Worm (Caenorhabditis elegans) whole organism, L2 larva: ENCODE measurements around the gene K10D2.8.
A peak's percentile ranks its signal among the peaks of the same experiment; 100 is the strongest.

Experiments
- C34F6.9 ChIP-seq: fragments of 150-350 bp; optimal IDR thresholded peaks from 2 replicates; lab custom pipeline; 2014; ENCODE audit warnings: missing biosample characterization, missing genetic modification characterization
- R02D3.7 ChIP-seq: fragments of 150-350 bp; optimal IDR thresholded peaks from 2 replicates; lab custom pipeline; 2014; ENCODE audit warnings: missing biosample characterization, missing genetic modification characterization
- Y55F3AM.14 ChIP-seq: fragments of 200-800 bp; sonication (Bioruptor generic); optimal IDR thresholded peaks from 2 replicates; lab custom pipeline; 2018; ENCODE audit warnings: mild to moderate bottlenecking, missing genetic modification characterization, missing compliant biosample characterization
- ZK546.5 ChIP-seq: sonication (generic microtip); optimal IDR thresholded peaks from 2 replicates; lab custom pipeline; 2017; ENCODE audit warnings: missing biosample characterization, missing genetic modification characterization
- alr-1 ChIP-seq: fragments of 150-350 bp; optimal IDR thresholded peaks from 2 replicates; lab custom pipeline; 2014; ENCODE audit warnings: missing biosample characterization, missing genetic modification characterization
- aly-2 ChIP-seq: fragments of 150-350 bp; optimal IDR thresholded peaks from 2 replicates; lab custom pipeline; 2014; ENCODE audit warnings: missing biosample characterization, missing genetic modification characterization
- ama-1 ChIP-seq: fragments of 150-350 bp; optimal IDR thresholded peaks from 2 replicates; lab custom pipeline; 2018; ENCODE audit warnings: inconsistent platforms
- ceh-16 ChIP-seq: fragments of 150-350 bp; optimal IDR thresholded peaks from 2 replicates; lab custom pipeline; 2014; ENCODE audit warnings: missing biosample characterization, missing genetic modification characterization
- ceh-82 ChIP-seq: fragments of 150-350 bp; optimal IDR thresholded peaks from 2 replicates; lab custom pipeline; 2014; ENCODE audit warnings: missing biosample characterization, missing genetic modification characterization
- crh-2 ChIP-seq: sonication (generic microtip); optimal IDR thresholded peaks from 2 replicates; lab custom pipeline; 2017; ENCODE audit warnings: missing biosample characterization, missing genetic modification characterization
- dmd-4 ChIP-seq: sonication (generic microtip); optimal IDR thresholded peaks from 2 replicates; lab custom pipeline; 2017; ENCODE audit warnings: missing biosample characterization, missing genetic modification characterization
- egl-27 ChIP-seq: sonication (generic microtip); optimal IDR thresholded peaks from 3 replicates; lab custom pipeline; 2017; ENCODE audit warnings: missing biosample characterization, missing genetic modification reagents, missing genetic modification characterization
- elt-1 ChIP-seq: fragments of 150-350 bp; optimal IDR thresholded peaks from 2 replicates; lab custom pipeline; 2014; ENCODE audit warnings: missing biosample characterization, missing genetic modification characterization
- elt-3 ChIP-seq: sonication (generic microtip); optimal IDR thresholded peaks from 2 replicates; lab custom pipeline; 2017; ENCODE audit warnings: missing biosample characterization, missing genetic modification characterization
- fos-1 ChIP-seq: fragments of 150-350 bp; optimal IDR thresholded peaks from 2 replicates; lab custom pipeline; 2014; ENCODE audit warnings: missing biosample characterization, missing genetic modification characterization
- gmeb-1 ChIP-seq: fragments of 150-350 bp; optimal IDR thresholded peaks from 2 replicates; lab custom pipeline; 2014; ENCODE audit warnings: missing biosample characterization, missing genetic modification characterization
- lin-11 ChIP-seq: fragments of 150-350 bp; sonication (generic microtip); optimal IDR thresholded peaks from 2 replicates; lab custom pipeline; 2014; ENCODE audit warnings: missing biosample characterization, missing genetic modification characterization, inconsistent platforms, mixed read lengths
- lin-39 ChIP-seq: fragments of 150-350 bp; optimal IDR thresholded peaks from 2 replicates; lab custom pipeline; 2014; ENCODE audit warnings: missing biosample characterization, missing genetic modification reagents, missing genetic modification characterization
- lsy-2 ChIP-seq, 2 experiments: fragments of 150-350 bp in 1 of 2; sonication (generic microtip) in 1 of 2; optimal IDR thresholded peaks; 2 replicates each; lab custom pipeline; 2014 to 2017; ENCODE audit warnings: missing biosample characterization in 2 of 2, missing genetic modification characterization in 2 of 2
- mab-5 ChIP-seq: fragments of 150-350 bp; optimal IDR thresholded peaks from 2 replicates; lab custom pipeline; 2014; ENCODE audit warnings: missing biosample characterization, missing genetic modification characterization
- mbf-1 ChIP-seq: sonication (generic microtip); optimal IDR thresholded peaks from 2 replicates; lab custom pipeline; 2017; ENCODE audit warnings: missing biosample characterization, missing genetic modification characterization
- nhr-11 ChIP-seq: fragments of 150-350 bp; optimal IDR thresholded peaks from 2 replicates; lab custom pipeline; 2014; ENCODE audit warnings: missing biosample characterization, missing genetic modification characterization
- nhr-12 ChIP-seq: fragments of 150-350 bp; optimal IDR thresholded peaks from 2 replicates; lab custom pipeline; 2014; ENCODE audit warnings: missing biosample characterization, missing genetic modification characterization
- nhr-129 ChIP-seq: fragments of 150-350 bp; optimal IDR thresholded peaks from 2 replicates; lab custom pipeline; 2014; ENCODE audit warnings: missing biosample characterization, missing genetic modification characterization
- nhr-23 ChIP-seq: fragments of 150-350 bp; optimal IDR thresholded peaks from 2 replicates; lab custom pipeline; 2014; ENCODE audit warnings: missing biosample characterization, missing genetic modification reagents, missing genetic modification characterization
- nhr-237 ChIP-seq: fragments of 150-350 bp; optimal IDR thresholded peaks from 2 replicates; lab custom pipeline; 2014; ENCODE audit warnings: missing biosample characterization, missing genetic modification characterization
- nhr-25 ChIP-seq: fragments of 150-350 bp; sonication (generic microtip); optimal IDR thresholded peaks from 3 replicates; lab custom pipeline; 2014; ENCODE audit warnings: missing biosample characterization, missing genetic modification characterization
- peb-1 ChIP-seq: fragments of 150-350 bp; optimal IDR thresholded peaks from 2 replicates; lab custom pipeline; 2014; ENCODE audit warnings: missing biosample characterization, missing genetic modification characterization
- sem-4 ChIP-seq: fragments of 150-350 bp; optimal IDR thresholded peaks from 2 replicates; lab custom pipeline; 2014; ENCODE audit warnings: missing biosample characterization, missing genetic modification reagents, missing genetic modification characterization
- sma-3 ChIP-seq: sonication (generic microtip); optimal IDR thresholded peaks from 2 replicates; lab custom pipeline; 2016; ENCODE audit warnings: missing genetic modification reagents, missing genetic modification characterization, missing compliant biosample characterization
- snpc-4 ChIP-seq: fragments of 150-350 bp; optimal IDR thresholded peaks from 2 replicates; lab custom pipeline; 2014; ENCODE audit warnings: missing biosample characterization, missing genetic modification characterization
- unc-39 ChIP-seq: fragments of 150-350 bp; optimal IDR thresholded peaks from 2 replicates; lab custom pipeline; 2014; ENCODE audit warnings: missing biosample characterization, missing genetic modification characterization
- zag-1 ChIP-seq: fragments of 150-350 bp; optimal IDR thresholded peaks from 2 replicates; lab custom pipeline; 2014; ENCODE audit warnings: missing biosample characterization, missing genetic modification characterization
- ztf-4 ChIP-seq: fragments of 150-350 bp; optimal IDR thresholded peaks from 2 replicates; lab custom pipeline; 2014; ENCODE audit warnings: missing biosample characterization, missing genetic modification characterization

K10D2.8 gene

DNA sequence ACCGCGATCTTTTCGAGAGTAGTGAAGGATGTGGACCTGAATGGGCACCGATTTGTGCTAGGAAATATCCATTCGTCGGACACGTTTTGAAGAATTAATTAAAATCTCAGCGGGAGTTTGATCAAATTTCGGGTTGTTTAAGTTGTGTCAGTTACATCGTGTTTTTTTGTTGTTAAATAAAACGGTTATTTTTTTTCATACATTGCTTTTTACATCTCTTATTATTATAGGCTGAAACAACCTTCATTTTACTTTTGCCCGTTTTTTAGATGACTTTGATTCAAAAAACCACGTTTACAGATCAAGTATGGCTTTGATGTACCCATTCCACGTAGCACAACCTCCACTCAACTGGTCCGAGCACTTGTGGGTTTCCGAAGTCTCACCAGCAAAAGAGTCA, 15.4 kb upstream of the K10D2.8 start, which contains the start of gene emb-1:
TSS of gene emb-1 (plus strand) at position 301 of the 400 bp plus-strand sequence.
- TF ChIP-seq nhr-23 (tag; lab: Kevin White, UChicago): no peak
- no peak for TF ChIP-seq R02D3.7 (tag; lab: Kevin White, UChicago)
- no peak for TF ChIP-seq elt-1 (tag; lab: Kevin White, UChicago)
- no peak for TF ChIP-seq ama-1 (lab: Kevin White, UChicago)
- no peak for TF ChIP-seq aly-2 (tag; lab: Kevin White, UChicago)
- TF ChIP-seq lin-39 (tag; lab: Kevin White, UChicago): no peak
- TF ChIP-seq sma-3 (GFP tag; lab: Kevin White, UChicago): no peak

DNA sequence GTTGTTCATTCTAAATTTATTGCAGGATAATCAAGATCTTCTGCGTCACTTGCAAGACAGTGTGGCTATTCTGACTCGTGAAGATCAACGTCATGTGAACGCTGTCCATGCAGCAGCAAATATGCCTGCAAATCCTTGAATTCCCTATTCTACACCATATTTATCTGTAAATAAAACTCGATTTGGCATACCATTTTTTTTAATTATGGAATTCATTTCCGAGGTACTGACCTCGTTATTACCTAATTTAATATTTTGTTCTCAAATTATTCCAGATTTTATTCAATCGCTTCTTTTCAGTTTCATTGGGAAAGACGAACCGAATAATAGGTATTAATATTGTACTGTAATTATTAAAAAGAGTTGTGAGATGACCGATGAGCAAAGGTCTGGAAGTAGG, 14.9 kb upstream of the K10D2.8 start, which contains the start of gene cid-1:
TSS of gene cid-1 (plus strand) at position 301 of the 400 bp plus-strand sequence.
- TF ChIP-seq mab-5 (no peak), zag-1 (no peak), nhr-237 (no peak), sem-4 (no peak), alr-1 (tag; lab: Kevin White, UChicago) (no peak), ceh-82 (tag; lab: Kevin White, UChicago) (no peak), nhr-23 (tag; lab: Kevin White, UChicago) (no peak), Y55F3AM.14 (GFP tag; lab: Kevin White, UChicago) (no peak), egl-27 (tag; lab: Kevin White, UChicago) (no peak), peb-1 (tag; lab: Kevin White, UChicago) (no peak)

ce11 chrIII:5179166-5179565, 9.4 kb upstream of the K10D2.8 start:
- TF ChIP-seq ceh-16 (tag; lab: Kevin White, UChicago): no peak
- no peak for TF ChIP-seq C34F6.9 (tag; lab: Kevin White, UChicago)
- no peak for TF ChIP-seq unc-39 (tag; lab: Kevin White, UChicago)
- no peak for TF ChIP-seq ama-1 (lab: Kevin White, UChicago)
- TF ChIP-seq fos-1 (tag; lab: Kevin White, UChicago): no peak
- no peak for TF ChIP-seq lin-11 (tag; lab: Kevin White, UChicago)
- no peak for TF ChIP-seq snpc-4 (tag; lab: Kevin White, UChicago)
- no peak for TF ChIP-seq ZK546.5 (tag; lab: Kevin White, UChicago)
- no peak for TF ChIP-seq nhr-25
- no peak for TF ChIP-seq elt-1 (tag; lab: Kevin White, UChicago)
- no peak for TF ChIP-seq alr-1 (tag; lab: Kevin White, UChicago)
- no peak for TF ChIP-seq zag-1
- TF ChIP-seq ceh-82 (tag; lab: Kevin White, UChicago): no peak
- no peak for TF ChIP-seq mbf-1 (tag; lab: Kevin White, UChicago)

ce11 chrIII:5180588-5180987, 7.9 kb upstream of the K10D2.8 start:
- no peak for TF ChIP-seq aly-2 (tag; lab: Kevin White, UChicago)
- peak; percentile 51 for TF ChIP-seq fos-1 (tag; lab: Kevin White, UChicago)
- peak; percentile 33 for TF ChIP-seq nhr-129

DNA sequence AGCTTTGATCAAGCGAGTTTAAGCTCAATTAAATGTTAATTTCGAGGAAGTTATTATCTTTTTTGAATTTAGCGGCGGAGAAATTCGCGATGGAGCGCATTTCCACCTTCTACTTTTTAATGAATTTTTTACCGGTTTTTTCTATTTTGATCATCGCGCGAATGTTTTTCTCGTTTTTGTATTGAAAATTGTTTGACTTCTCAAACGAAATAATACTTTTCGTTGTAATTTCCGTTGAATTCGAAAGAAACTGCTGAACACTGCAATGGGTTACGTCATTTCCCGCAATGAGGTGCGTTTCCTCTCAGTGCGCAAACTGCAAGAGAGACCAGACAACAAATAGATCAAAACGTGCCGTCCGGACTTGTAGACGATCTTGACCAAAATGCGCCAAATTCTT, 7.3 kb upstream of the K10D2.8 start:
- TF ChIP-seq nhr-129: peak; percentile 42
- TF ChIP-seq nhr-25: no peak
- peak; percentile 22 for TF ChIP-seq fos-1 (tag; lab: Kevin White, UChicago)

DNA sequence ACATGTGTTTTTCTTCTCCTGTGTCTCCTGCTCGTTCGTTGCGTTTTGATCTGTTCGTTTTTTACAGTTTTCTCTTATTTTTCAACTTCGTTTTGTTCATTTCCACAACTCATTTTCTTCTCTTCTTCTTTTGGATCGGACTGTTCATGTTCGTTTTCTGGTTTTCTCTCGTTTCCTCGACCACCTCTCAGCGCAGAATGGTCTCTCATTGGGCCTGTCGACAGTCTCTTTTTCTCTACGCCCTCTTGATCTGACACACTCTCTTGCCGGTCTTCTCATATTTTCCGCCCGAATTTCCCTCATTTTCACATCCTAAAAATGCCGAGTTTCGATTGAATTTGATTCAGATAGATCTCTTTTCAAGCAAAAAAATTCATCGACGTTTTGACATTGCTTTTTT, 6.9 kb upstream of the K10D2.8 start:
- TF ChIP-seq dmd-4 (tag; lab: Kevin White, UChicago): no peak
- TF ChIP-seq ztf-4 (tag; lab: Kevin White, UChicago): no peak
- TF ChIP-seq lsy-2 (tag; optimal IDR thresholded peaks at IDR 0.05; lab: Kevin White, UChicago): no peak
- no peak for TF ChIP-seq peb-1 (tag; lab: Kevin White, UChicago)
- no peak for TF ChIP-seq nhr-11 (tag; lab: Kevin White, UChicago)
- TF ChIP-seq nhr-12: no peak
- TF ChIP-seq gmeb-1 (tag; lab: Kevin White, UChicago): no peak
- no peak for TF ChIP-seq elt-3 (tag; lab: Kevin White, UChicago)
- TF ChIP-seq crh-2 (tag; lab: Kevin White, UChicago): no peak
- no peak for TF ChIP-seq ZK546.5 (tag; lab: Kevin White, UChicago)
- no peak for TF ChIP-seq egl-27 (tag; lab: Kevin White, UChicago)
- no peak for TF ChIP-seq unc-39 (tag; lab: Kevin White, UChicago)
